Worm (Caenorhabditis elegans): ENCODE measurements around the gene mdt-15.

DNA sequence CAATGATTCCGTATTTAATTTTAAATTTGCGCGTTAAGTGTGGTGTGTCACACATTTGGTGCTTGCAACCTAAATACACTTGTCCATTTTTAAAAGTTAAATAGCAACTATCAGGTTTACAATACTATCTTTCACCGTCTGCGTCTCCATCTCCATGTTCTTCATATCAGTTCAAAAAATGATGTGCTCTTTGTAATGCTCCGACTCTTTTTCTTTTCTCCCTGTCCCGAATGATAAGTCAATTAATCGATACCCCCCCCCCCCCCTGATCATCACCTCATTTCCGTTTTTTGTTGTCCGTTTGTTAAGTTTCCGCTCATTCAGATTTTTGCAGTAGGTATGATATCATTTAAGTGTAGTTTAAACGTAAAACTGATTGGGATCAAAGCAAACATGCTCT lies 19.5 kb downstream of the mdt-15 start:
- no peak for TF ChIP-seq ama-1 (optimal IDR thresholded peaks at IDR 0.05)
- no peak for TF ChIP-seq flt-1 (GFP tag; IDR thresholded peaks at IDR 0.05)
- TF ChIP-seq hmbx-1 (tag; optimal IDR thresholded peaks at IDR 0.05) = no peak
- no peak for TF ChIP-seq sea-1 (GFP tag; conservative IDR thresholded peaks at IDR 0.05)
- no peak for TF ChIP-seq scrt-1 (GFP tag; IDR thresholded peaks at IDR 0.05)
- no peak for TF ChIP-seq ceh-36 (tag; optimal IDR thresholded peaks at IDR 0.05)
- no peak for TF ChIP-seq pes-1 (GFP tag; IDR thresholded peaks at IDR 0.05)
- TF ChIP-seq tbx-11 (GFP tag; IDR thresholded peaks at IDR 0.05) = no peak
- no peak for TF ChIP-seq hnd-1 (tag; optimal IDR thresholded peaks at IDR 0.05)
